Fruit fly (Drosophila melanogaster) whole organism, larva: Measurements from ENCODE around the gene eIF4E5.

Experiments used
- noc ChIP-seq: fragments of 200-800 bp; sonication (Bioruptor generic); optimal IDR thresholded peaks from 3 replicates; lab custom pipeline; 2019; ENCODE audit warnings: missing biosample characterization, mild to moderate bottlenecking, missing genetic modification characterization, moderate library complexity

eIF4E5 gene

dm6 chr3L:7879616-7880015 is 15.1 kb upstream of the eIF4E5 start:
- TF ChIP-seq noc (tag; lab: Kevin White, UChicago), result no peak

DNA sequence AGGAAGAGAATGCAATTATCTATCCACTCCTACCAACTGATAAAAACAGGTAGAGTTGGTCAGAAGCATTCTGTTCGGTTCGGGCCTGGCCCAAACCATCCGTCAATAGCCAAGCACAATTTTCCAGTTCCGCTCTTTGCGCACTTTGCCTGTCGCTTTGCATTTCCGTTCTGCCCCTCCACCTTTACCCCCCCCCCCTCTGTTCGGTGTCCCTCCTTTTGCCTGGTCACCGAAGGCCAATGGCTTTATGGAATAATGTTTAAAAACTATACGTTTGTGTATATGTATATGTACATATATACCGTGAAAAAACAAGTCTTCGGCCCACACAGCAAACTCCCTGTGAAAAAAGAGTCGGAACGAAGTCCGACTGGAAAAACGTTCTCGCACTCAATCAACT is 13.6 kb upstream of the eIF4E5 start:
- no peak for TF ChIP-seq noc (tag; lab: Kevin White, UChicago)

dm6 chr3L:7882105-7882504 is 12.6 kb upstream of the eIF4E5 start:
- TF ChIP-seq noc (tag; lab: Kevin White, UChicago), result no peak

DNA sequence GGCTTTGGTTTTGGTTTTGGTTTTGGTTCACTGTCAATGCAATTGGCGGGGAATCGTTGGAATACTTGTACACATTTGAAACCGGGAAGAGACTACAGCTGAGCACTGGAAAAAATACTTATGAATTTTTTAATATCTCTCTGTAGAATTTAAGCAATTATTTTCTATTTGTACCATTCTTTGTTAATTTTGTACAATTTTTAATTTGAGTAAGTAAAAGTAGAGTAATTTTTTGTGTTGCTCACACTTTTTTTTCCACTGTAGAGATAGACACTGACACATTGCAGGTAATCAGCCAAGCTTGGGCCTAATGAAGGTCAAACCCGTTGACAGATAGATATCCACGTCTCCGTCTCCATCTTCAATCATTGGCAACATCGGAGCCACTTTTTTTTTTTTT is 11.4 kb upstream of the eIF4E5 start:
- no peak for TF ChIP-seq noc (tag; lab: Kevin White, UChicago)

dm6 chr3L:7889976-7890375 is 4.7 kb upstream of the eIF4E5 start:
- TF ChIP-seq noc (tag; lab: Kevin White, UChicago), result no peak

DNA sequence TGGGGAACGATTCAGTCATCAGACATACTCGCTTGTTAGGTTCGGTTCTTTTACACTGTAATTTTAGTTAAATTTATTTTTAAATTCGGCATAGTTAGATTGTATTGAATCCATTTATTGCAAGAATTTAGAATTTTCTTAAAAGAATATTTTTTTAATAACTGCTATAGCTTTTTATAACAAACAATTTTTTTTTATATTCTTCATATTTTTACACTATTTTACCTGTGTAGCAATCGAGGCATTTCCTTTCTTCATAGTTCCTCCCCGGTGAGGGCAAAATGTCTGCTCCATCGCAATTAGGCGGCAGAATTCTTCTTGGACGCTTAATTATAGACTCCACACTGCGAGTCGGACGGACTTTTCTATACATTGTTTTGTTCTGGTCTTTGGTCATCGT is 4.1 kb upstream of the eIF4E5 start:
- TF ChIP-seq noc (tag; lab: Kevin White, UChicago), result no peak

DNA sequence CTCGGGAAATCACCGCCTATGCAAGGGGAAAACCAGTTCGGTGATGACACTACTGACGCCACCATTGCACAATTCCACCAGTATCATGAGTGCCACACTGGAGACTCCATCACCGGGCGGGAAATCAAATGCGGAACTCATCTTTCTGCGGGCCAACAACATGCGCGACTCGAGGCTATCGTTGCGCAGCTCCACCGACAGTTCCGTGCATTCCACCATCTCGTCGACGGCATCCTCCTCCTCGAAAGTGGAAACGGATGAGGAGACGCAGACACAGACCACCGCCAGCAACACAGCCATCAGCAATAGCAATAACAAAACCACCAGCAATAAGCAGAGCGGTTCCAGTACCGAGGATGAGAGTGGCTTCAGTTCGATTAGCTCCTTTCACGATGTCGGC is 840 bp upstream of the eIF4E5 start:
- no peak for TF ChIP-seq noc (tag; lab: Kevin White, UChicago)

- peak; percentile 83 for TF ChIP-seq noc (tag; lab: Kevin White, UChicago)
Observed at dm6 chr3L:7903489-7904150, 8.9 kb downstream of the eIF4E5 start.

DNA sequence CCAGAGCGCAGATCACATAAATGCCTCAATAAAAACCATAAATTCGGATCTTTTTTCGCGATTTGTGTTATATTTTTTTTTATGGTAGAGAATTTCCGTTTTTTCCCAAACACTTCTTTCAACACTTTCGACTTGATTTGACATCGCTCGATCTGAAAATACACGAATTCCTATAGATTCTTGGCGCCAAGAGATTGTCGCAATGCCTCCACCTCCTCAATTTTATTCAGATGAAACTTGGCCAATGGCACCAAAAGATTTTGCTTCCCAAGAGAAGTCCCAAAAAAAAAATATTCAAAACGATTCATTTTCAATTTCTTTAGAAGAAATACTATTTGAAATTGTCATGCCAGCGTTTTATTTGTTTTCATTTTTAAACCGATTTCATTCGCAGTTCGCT is 9.9 kb downstream of the eIF4E5 start:
- TF ChIP-seq noc (tag; lab: Kevin White, UChicago), result no peak

dm6 chr3L:7909695-7910463 is 15.2 kb downstream of the eIF4E5 start:
- TF ChIP-seq noc (tag; lab: Kevin White, UChicago), result no peak

DNA sequence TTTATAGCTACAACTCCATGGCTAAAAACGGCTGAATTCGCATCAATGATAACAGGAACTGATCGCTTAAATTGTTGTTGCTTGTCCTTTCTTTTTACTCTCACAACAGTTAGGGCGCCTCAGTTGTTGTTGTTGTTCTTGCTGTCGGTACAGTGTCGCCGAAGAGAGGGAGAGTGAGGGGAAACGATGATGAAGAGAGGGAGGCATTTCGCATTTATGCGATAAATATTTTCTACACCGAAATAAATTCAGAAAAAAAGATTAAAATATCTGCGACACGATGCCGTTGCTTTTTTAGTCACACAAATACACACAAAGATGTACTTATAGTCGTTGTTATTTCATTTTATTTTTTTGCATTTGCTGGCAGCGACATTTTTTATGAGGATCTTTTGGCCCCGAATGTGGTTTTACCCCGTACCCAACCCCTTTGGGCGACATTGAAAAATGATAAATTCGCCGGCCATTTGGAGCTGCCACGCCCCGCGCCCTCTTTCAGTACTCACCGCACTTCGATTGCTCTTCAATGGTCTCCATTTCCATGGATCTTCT is 16.3 kb downstream of the eIF4E5 start:
- TF ChIP-seq noc (tag; lab: Kevin White, UChicago), result no peak

DNA sequence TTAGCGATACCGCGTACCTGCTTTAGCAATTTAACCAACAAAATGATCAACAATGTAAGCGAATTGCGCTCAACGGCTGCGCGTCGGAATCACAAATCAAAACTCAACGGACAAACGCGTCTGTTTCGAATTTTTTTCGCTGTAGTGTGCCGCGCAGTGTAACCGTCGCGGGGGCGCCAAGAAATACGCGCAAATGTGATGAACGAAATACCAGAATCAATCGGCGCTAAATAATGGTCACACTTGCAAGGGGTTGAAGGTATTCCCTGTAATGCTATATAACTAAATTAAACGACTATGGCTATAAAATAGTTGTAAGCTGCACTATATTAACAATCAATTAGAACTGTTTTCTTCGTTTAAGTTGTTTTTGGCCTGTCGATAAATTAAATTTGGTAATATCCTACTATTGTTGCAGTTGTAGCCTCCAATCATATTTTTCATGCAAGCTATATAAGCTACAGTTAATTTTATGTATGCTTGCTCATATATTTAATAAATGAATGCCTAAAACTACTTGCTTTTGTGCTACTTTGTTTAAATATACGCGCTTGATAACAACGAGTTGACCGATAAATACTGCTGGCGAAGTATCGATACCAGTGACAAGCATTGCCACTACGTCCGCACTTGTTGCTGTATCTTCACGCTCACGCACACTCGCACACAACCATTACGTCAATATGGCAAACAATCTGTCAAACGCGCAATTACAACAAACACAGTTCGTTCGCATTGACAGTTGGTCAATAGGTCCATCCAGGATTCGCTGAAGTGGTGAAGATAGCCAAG is 17.3 kb downstream of the eIF4E5 start, which contains the start of the genes pbl and CG8281:
Gene pbl (minus strand): TSS at position 190 of the 792 bp plus-strand sequence.
Gene CG8281 (plus strand): TSS at position 699 of the 792 bp plus-strand sequence.
- TF ChIP-seq noc (tag; lab: Kevin White, UChicago), result peak; percentile 10

- TF ChIP-seq noc (tag; lab: Kevin White, UChicago), result no peak
Observed at dm6 chr3L:7914969-7915596, 20.4 kb downstream of the eIF4E5 start, which contains the start of gene Tmem43. TSS of gene Tmem43 (minus strand) at chr3L:7915120.

- TF ChIP-seq noc (tag; lab: Kevin White, UChicago), result no peak
Observed at dm6 chr3L:7915808-7916619, 21.3 kb downstream of the eIF4E5 start.
